Worm (Caenorhabditis elegans): ENCODE data around the gene D2023.1.
A peak's percentile ranks its signal among the peaks of the same experiment; 100 is the strongest.

D2023.1 gene

DNA sequence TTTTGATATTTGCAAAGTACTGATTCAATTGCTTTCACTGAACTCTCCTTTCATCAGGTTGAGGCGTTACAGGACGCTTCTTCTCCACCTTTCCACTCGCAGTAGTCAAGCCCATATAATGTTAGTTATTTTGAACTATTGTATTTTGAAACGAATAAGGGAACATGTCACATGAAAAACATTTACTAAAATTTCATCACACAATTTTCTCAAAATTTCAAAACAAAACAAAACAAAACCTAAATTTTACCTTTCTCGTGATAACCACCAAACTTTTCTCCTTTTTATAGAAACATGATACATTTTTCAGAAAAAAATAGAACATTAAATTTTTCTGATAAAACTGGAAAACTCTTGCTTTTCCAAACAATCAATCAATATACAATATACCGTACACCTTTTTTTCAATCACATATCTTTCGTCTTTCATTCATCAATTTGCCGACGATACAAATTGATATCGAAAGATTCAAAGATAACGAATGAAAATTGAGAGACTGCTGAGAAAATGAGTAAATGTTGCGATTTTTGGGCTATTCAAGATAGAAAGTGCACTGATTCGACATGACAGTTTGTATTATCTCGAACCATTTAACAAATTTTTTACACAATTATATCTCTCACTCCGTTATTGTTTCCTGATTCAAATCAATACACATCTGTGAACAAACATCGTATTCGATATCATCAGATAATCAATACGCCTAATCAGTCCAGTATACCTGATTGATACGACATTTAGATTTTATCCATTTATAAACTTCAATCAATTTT, 11.9 kb downstream of the D2023.1 start (continued):
- TF ChIP-seq mab-9 (GFP tag; IDR thresholded peaks at IDR 0.05) (no peak), hlh-4 (tag; optimal IDR thresholded peaks at IDR 0.05) (no peak), elt-2 (tag; optimal IDR thresholded peaks at IDR 0.05) (no peak), hlh-17 (GFP tag; optimal IDR thresholded peaks at IDR 0.05; ENCODE audit: borderline replicate concordance) (no peak), nhr-71 (tag; optimal IDR thresholded peaks at IDR 0.05) (peak; percentile 74), tlp-1 (tag; optimal IDR thresholded peaks at IDR 0.05) (no peak), ces-1 (GFP tag; optimal IDR thresholded peaks at IDR 0.05) (no peak), blmp-1 (tag; optimal IDR thresholded peaks at IDR 0.05) (peak; percentile 50), ets-5 (GFP tag; IDR thresholded peaks at IDR 0.05) (no peak), mep-1 (tag; optimal IDR thresholded peaks at IDR 0.05) (no peak), nhr-28 (tag; optimal IDR thresholded peaks at IDR 0.05) (no peak), lin-15B (tag; optimal IDR thresholded peaks at IDR 0.05) (no peak), elt-3 (tag; optimal IDR thresholded peaks at IDR 0.05) (peak in 5 of 6 experiments; percentile 23 to 88 (median 69)), nhr-237 (tag; optimal IDR thresholded peaks at IDR 0.05) (no peak), fkh-10 (GFP tag; optimal IDR thresholded peaks at IDR 0.05) (no peak), F16B12.6 (tag; optimal IDR thresholded peaks at IDR 0.05) (no peak), irx-1 (tag; optimal IDR thresholded peaks at IDR 0.05) (no peak), nhr-47 (tag; optimal IDR thresholded peaks at IDR 0.05) (peak; percentile 28), pax-3 (tag; optimal IDR thresholded peaks at IDR 0.05) (no peak), nhr-85 (tag) (peak; percentile 92), egl-13 (tag; optimal IDR thresholded peaks at IDR 0.05) (no peak), sup-37 (GFP tag; optimal IDR thresholded peaks at IDR 0.05) (no peak), nhr-77 (tag; optimal IDR thresholded peaks at IDR 0.05) (no peak), C04F5.9 (tag; optimal IDR thresholded peaks at IDR 0.05) (no peak), ama-1 (optimal IDR thresholded peaks at IDR 0.05) (no peak), lir-3 (tag; optimal IDR thresholded peaks at IDR 0.05; ENCODE audit: poor library complexity) (no peak), zip-4 (GFP tag; optimal IDR thresholded peaks at IDR 0.05) (no peak), alr-1 (tag; optimal IDR thresholded peaks at IDR 0.05; ENCODE audit: borderline replicate concordance) (no peak), lin-13 (GFP tag; optimal IDR thresholded peaks at IDR 0.05) (no peak), grh-1 (GFP tag; IDR thresholded peaks at IDR 0.05) (0 out of 2 replicates have a peak, but pooled peaks have one; percentile 12), unc-62 (GFP tag; optimal IDR thresholded peaks at IDR 0.05) (no peak), skn-1 (tag; optimal IDR thresholded peaks at IDR 0.05) (no peak), ceh-63 (GFP tag; optimal IDR thresholded peaks at IDR 0.05) (no peak), tbx-2 (tag; optimal IDR thresholded peaks at IDR 0.05) (peak; percentile 77), dpl-1 (GFP tag; optimal IDR thresholded peaks at IDR 0.05) (no peak), swsn-7 (tag; optimal IDR thresholded peaks at IDR 0.05) (no peak), efl-3 (GFP tag; optimal IDR thresholded peaks at IDR 0.05) (no peak), xbp-1 (tag; optimal IDR thresholded peaks at IDR 0.05) (no peak), rnt-1 (tag; optimal IDR thresholded peaks at IDR 0.05) (no peak), nhr-76 (tag; optimal IDR thresholded peaks at IDR 0.05) (no peak), lin-35 (GFP tag; optimal IDR thresholded peaks at IDR 0.05) (peak in 1 of 2 experiments; percentile 13)

DNA sequence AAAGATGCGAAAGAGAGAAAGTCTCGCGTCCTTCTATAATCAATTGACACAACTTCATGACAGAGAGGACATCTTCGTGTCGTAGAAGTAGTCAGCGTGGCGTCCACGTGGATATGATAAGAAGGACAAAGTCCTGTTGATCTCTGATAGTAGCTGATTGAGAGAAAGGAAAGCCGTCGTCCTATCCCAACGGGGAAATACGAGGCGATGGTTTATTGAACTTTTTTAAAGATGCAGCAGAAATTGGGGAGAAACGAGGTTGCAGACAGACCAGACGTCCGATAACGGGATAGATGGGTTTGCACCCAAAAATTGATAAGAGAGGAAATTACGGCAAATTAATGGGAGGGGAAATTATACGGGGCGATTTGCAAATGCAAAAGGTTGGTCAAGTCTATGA, 13.2 kb downstream of the D2023.1 start:
- TF ChIP-seq sup-37 (GFP tag; optimal IDR thresholded peaks at IDR 0.05) (no peak), elt-3 (tag; optimal IDR thresholded peaks at IDR 0.05) (peak; percentile 84 to 100 (median 98)), nhr-237 (tag; optimal IDR thresholded peaks at IDR 0.05) (no peak), snu-23 (GFP tag; optimal IDR thresholded peaks at IDR 0.05) (peak; percentile 77), nhr-28 (tag; optimal IDR thresholded peaks at IDR 0.05) (no peak), nhr-19 (GFP tag; conservative IDR thresholded peaks at IDR 0.05) (peak; percentile 81), fos-1 (tag; optimal IDR thresholded peaks at IDR 0.05) (no peak), swsn-7 (tag; optimal IDR thresholded peaks at IDR 0.05) (peak; percentile 19), aha-1 (tag; optimal IDR thresholded peaks at IDR 0.05) (no peak), pqm-1 (tag; optimal IDR thresholded peaks at IDR 0.05) (no peak), zag-1 (tag; optimal IDR thresholded peaks at IDR 0.05) (no peak), fkh-8 (tag; optimal IDR thresholded peaks at IDR 0.05) (no peak), hlh-17 (GFP tag; optimal IDR thresholded peaks at IDR 0.05; ENCODE audit: borderline replicate concordance) (no peak), nhr-84 (tag; optimal IDR thresholded peaks at IDR 0.05) (no peak), dsc-1 (tag; optimal IDR thresholded peaks at IDR 0.05) (no peak), tlp-1 (tag; optimal IDR thresholded peaks at IDR 0.05) (no peak), ceh-82 (tag; optimal IDR thresholded peaks at IDR 0.05) (no peak), irx-1 (tag; optimal IDR thresholded peaks at IDR 0.05) (no peak), lir-3 (tag; optimal IDR thresholded peaks at IDR 0.05; ENCODE audit: poor library complexity) (no peak), efl-3 (GFP tag; optimal IDR thresholded peaks at IDR 0.05) (no peak), ceh-88 (GFP tag; IDR thresholded peaks at IDR 0.05) (no peak)

Measured in whole organism, L1 larva.